Worm (Caenorhabditis elegans): Measurements from ENCODE around the gene Y54F10BM.22.

Y54F10BM.22 gene

DNA sequence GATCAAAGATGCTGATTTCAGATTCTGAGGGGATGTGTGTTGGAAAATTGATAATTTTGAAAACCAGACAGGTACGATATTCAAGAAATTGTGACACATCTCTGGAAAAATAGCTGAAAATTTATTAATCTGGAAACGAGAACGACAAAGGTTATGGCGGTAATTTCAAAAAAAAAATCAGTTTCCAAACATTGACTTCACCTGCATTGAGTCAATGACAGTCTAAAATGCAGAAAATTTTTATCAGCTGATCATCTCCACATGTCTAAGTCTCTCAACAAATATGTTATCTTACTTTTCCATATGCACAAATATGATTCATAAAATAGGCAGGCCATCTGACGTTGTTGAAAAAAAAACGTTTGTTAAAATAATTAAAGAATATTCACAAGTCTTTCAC lies 8.6 kb upstream of the Y54F10BM.22 start, which contains the start of gene fbxa-48:
Gene fbxa-48, minus strand, starts transcription at position 101 of the 400 bp plus-strand sequence.
- no peak for TF ChIP-seq mls-2 (tag; optimal IDR thresholded peaks at IDR 0.05)
- no peak for TF ChIP-seq lin-13 (tag; optimal IDR thresholded peaks at IDR 0.05)
- no peak for TF ChIP-seq ceh-83 (GFP tag; optimal IDR thresholded peaks at IDR 0.05)
- no peak for TF ChIP-seq nhr-12 (tag; optimal IDR thresholded peaks at IDR 0.05)
- no peak for TF ChIP-seq unc-62 (GFP tag; optimal IDR thresholded peaks at IDR 0.05)

DNA sequence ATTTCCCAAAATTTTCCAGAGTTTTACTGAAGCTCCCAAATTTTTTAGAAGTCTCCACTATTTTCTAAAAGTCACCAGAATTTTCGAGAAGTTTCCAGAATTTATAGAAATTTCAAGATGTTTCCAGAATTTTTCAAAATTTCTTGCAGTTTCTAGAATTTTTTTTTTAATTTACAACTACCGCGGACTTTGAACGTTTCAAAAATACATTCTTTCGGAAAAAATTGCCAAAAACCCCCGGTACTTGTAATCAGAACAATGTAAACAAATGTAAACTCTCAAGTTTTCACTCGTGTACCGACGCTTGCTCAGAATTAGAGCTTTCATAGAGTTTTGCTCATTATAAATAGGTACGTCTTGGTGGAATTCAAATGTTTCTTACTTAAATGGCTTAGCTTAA lies 8.0 kb upstream of the Y54F10BM.22 start, which contains the start of gene fbxa-39:
Gene fbxa-39, plus strand, starts transcription at position 301 of the 400 bp plus-strand sequence.
- TF ChIP-seq nhr-12 (tag; optimal IDR thresholded peaks at IDR 0.05), result no peak
- no peak for TF ChIP-seq ceh-43 (GFP tag; optimal IDR thresholded peaks at IDR 0.05)
- no peak for TF ChIP-seq ces-1 (GFP tag; optimal IDR thresholded peaks at IDR 0.05)
- TF ChIP-seq nhr-76 (tag; optimal IDR thresholded peaks at IDR 0.05), result no peak
- TF ChIP-seq snpc-4 (tag; optimal IDR thresholded peaks at IDR 0.05), result no peak
- TF ChIP-seq unc-62 (GFP tag; optimal IDR thresholded peaks at IDR 0.05), result no peak
- no peak for TF ChIP-seq bed-3 (GFP tag; optimal IDR thresholded peaks at IDR 0.05)
- TF ChIP-seq hlh-1 (tag; optimal IDR thresholded peaks at IDR 0.05), result no peak
- no peak for TF ChIP-seq sem-2 (GFP tag; optimal IDR thresholded peaks at IDR 0.05)
- TF ChIP-seq mls-2 (tag; optimal IDR thresholded peaks at IDR 0.05), result no peak
- no peak for TF ChIP-seq blmp-1 (tag; optimal IDR thresholded peaks at IDR 0.05)
- no peak for TF ChIP-seq ceh-39 (tag; optimal IDR thresholded peaks at IDR 0.05)
- TF ChIP-seq nhr-28 (tag; optimal IDR thresholded peaks at IDR 0.05), result no peak

DNA sequence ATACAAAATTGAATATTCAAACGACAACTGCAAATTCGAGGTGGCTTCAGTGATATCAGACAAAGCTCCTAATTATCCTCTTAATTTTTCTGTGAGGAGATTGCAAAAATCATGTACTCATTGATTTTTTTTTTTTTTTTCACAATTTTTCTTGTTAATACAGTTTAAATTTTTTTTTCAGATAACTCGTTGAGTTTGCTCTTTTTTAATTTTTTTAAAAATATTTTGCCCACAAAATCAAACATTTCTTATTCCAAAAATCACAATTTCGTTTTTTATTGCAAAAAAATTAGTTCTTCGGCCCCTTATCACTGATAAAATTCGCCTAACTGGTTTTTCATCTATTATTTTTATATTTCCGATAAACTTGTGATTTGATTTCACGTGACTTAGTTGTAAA lies 3.9 kb upstream of the Y54F10BM.22 start, which contains the start of gene Y54F10BM.21:
Gene Y54F10BM.21, plus strand, starts transcription at position 301 of the 400 bp plus-strand sequence.
- TF ChIP-seq bed-3 (GFP tag; optimal IDR thresholded peaks at IDR 0.05) (no peak), ceh-83 (GFP tag; optimal IDR thresholded peaks at IDR 0.05) (no peak)

DNA sequence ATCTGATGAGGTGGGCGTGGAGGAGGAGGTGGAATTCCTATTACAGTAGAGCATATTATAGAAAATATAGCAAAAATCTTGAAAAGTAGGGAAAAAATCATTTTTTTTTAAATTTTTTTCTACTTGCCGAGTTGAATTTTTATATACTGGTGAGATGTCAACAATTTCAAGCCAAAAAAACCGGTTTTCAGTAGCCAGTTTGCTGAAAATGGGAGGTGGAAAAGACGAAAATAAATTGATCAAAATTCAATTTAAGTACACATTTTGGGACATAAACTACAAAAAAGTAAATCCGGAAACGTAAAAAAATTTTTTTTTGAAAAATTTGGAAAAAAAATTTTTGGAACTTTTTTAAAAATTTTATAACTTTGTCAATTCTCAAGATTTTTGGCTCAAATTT lies 1.2 kb upstream of the Y54F10BM.22 start, which contains the start of gene Y54F10BM.23:
Gene Y54F10BM.23, minus strand, starts transcription at position 101 of the 400 bp plus-strand sequence.
- TF ChIP-seq unc-39 (tag; optimal IDR thresholded peaks at IDR 0.05) (no peak), flh-1 (GFP tag; optimal IDR thresholded peaks at IDR 0.05) (no peak), elt-1 (tag; optimal IDR thresholded peaks at IDR 0.05; ENCODE audit: borderline replicate concordance, insufficient read depth) (no peak), nhr-76 (tag; optimal IDR thresholded peaks at IDR 0.05) (no peak)

DNA sequence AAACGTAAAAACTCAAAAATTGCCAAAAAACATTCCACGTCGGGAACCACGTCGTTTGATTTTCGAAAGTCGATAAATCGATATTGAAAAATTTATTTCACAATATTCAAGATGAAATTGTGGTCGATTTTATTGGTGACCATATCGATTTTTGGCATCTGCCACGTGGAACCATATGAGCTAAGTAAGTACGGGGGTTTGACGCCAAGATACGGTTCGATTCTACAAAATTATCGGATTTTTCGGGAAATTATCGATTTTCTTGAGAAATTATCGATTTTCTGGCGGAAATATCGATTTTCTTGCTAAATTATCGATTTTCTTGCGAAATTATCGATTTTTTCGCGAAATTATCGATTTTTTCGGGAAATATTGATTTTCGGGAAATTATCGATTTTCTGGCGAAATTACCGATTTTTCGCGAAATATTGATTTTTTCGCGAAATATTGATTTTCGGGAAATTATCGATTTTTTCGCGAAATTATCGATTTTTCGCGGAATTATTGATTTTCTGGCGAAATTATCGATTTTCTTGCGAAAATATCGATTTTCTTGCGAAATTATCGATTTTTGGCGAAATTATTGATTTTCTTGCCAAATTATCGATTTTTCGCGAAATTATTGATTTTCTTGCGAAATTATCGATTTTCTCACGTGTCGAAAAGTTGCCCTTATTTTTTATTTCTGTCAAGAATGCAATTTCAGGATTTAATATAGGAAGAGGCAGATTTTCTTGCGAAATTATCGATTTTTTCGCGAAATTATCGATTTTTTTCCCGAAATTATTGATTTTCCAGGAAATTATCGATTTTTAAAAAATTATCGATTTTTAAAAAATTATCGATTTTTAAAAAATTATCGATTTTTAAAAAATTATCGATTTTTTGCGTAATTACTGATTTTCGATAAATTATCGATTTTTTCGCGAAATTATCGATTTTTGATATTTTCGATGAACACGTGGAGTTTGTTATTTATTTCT lies 1.6 kb downstream of the Y54F10BM.22 start, which contains the start of gene Y54F10BM.3:
Gene Y54F10BM.3, plus strand, starts transcription at position 51 of the 983 bp plus-strand sequence.
- TF ChIP-seq cnd-1 (tag; optimal IDR thresholded peaks at IDR 0.05) (no peak), mab-5 (tag; optimal IDR thresholded peaks at IDR 0.05) (no peak), sptf-1 (tag; optimal IDR thresholded peaks at IDR 0.05) (peak; percentile 23), ceh-39 (tag; optimal IDR thresholded peaks at IDR 0.05) (peak; percentile 25)

DNA sequence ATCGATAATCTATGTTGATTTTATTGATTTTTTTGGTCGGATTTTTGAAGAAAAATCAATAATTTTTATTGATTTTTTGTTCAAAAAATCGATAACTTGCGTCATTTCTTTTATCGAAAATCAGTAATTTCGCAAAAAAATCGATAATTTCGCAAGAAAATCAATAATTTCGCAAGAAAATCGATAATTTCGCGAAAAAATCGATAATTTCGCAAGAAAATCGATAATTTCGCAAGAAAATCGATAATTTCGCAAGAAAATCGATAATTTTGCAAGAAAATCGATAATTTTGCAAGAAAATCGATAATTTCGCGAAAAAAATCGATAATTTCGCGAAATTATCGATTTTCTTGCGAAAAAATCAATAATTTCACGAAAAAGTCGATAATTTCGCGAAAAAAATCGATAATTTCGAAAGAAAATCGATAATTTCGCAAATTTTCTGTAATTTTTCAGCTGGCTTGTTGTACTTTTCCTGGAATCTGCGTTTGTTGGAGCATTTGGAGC lies 2.7 kb downstream of the Y54F10BM.22 start:
- TF ChIP-seq M03D4.4 (tag; optimal IDR thresholded peaks at IDR 0.05), result no peak
- TF ChIP-seq mls-2 (tag; optimal IDR thresholded peaks at IDR 0.05), result no peak
- TF ChIP-seq hlh-1 (tag; optimal IDR thresholded peaks at IDR 0.05), result no peak
- no peak for TF ChIP-seq elt-1 (tag; optimal IDR thresholded peaks at IDR 0.05; ENCODE audit: borderline replicate concordance, insufficient read depth)

DNA sequence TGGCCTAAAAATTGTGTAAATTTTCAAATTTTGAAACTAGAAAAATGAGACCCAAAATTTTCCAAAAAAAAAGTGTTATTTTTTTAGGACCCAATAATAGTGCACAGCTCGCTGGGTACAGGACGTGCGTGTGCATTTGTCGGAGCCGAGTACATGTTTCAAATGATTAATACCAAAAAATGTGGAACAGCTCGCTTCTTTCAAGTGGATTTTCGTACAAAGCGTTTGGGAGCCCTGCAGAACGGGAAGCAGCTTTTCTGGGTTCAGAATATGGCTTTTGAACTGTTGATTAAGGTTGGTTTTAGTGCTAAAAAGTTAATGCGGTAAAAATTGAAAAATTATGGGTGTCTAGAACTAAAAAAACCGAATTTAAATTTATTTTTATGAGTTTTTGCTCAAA lies 7.6 kb downstream of the Y54F10BM.22 start:
- TF ChIP-seq ceh-39 (tag; optimal IDR thresholded peaks at IDR 0.05), result no peak
- TF ChIP-seq elt-1 (tag; optimal IDR thresholded peaks at IDR 0.05; ENCODE audit: borderline replicate concordance, insufficient read depth), result no peak
- TF ChIP-seq mls-2 (tag; optimal IDR thresholded peaks at IDR 0.05), result no peak
- TF ChIP-seq ces-1 (GFP tag; optimal IDR thresholded peaks at IDR 0.05), result no peak
- TF ChIP-seq elt-3 (tag; optimal IDR thresholded peaks at IDR 0.05), result no peak
- TF ChIP-seq hlh-1 (tag; optimal IDR thresholded peaks at IDR 0.05), result no peak
- no peak for TF ChIP-seq nhr-28 (tag; optimal IDR thresholded peaks at IDR 0.05)
- no peak for TF ChIP-seq bed-3 (GFP tag; optimal IDR thresholded peaks at IDR 0.05)
- no peak for TF ChIP-seq lin-32 (GFP tag; optimal IDR thresholded peaks at IDR 0.05)
- TF ChIP-seq sptf-1 (tag; optimal IDR thresholded peaks at IDR 0.05), result no peak
- TF ChIP-seq nhr-76 (tag; optimal IDR thresholded peaks at IDR 0.05), result no peak
- TF ChIP-seq nhr-12 (tag; optimal IDR thresholded peaks at IDR 0.05), result no peak
- TF ChIP-seq unc-39 (tag; optimal IDR thresholded peaks at IDR 0.05), result no peak
- TF ChIP-seq snpc-4 (tag; optimal IDR thresholded peaks at IDR 0.05), result no peak
- TF ChIP-seq M03D4.4 (tag; optimal IDR thresholded peaks at IDR 0.05), result no peak
- no peak for TF ChIP-seq drap-1 (GFP tag; optimal IDR thresholded peaks at IDR 0.05)
- no peak for TF ChIP-seq nhr-2 (tag; optimal IDR thresholded peaks at IDR 0.05)

Data from whole organism, mixed stage, embryonic.